Worm (Caenorhabditis elegans) whole organism, young adult: Measurements from ENCODE around the gene hyl-1.

Experiments used
- B0261.1 ChIP-seq: sonication (generic microtip); optimal IDR thresholded peaks from 2 replicates; lab custom pipeline; 2016; ENCODE audit warnings: mild to moderate bottlenecking, missing genetic modification characterization, moderate library complexity, missing compliant biosample characterization
- F10E7.11 ChIP-seq: sonication (generic microtip); optimal IDR thresholded peaks from 2 replicates; lab custom pipeline; 2017; ENCODE audit warnings: mild to moderate bottlenecking, missing genetic modification characterization, moderate library complexity, missing compliant biosample characterization
- T26A5.8 ChIP-seq: sonication (generic microtip); optimal IDR thresholded peaks from 2 replicates; lab custom pipeline; 2016; ENCODE audit warnings: missing genetic modification characterization, missing compliant biosample characterization
- Y53G8AR.9 ChIP-seq: fragments of 200-800 bp; sonication (Bioruptor generic); conservative IDR thresholded peaks from 2 replicates; pipeline ENCODE4 v1.3.6; 2022; ENCODE audit warnings: missing genetic modification reagents, missing genetic modification characterization, missing compliant biosample characterization
- ZK185.1 ChIP-seq: sonication (generic microtip); optimal IDR thresholded peaks from 2 replicates; lab custom pipeline; 2016; ENCODE audit warnings: mild to moderate bottlenecking, missing genetic modification characterization, missing compliant biosample characterization; ENCODE audit not compliant: poor library complexity, severe bottlenecking
- ama-1 ChIP-seq, 3 experiments: fragments of 150-350 bp in 1 of 3; sonication (generic microtip) in 2 of 3; optimal IDR thresholded peaks; 2 replicates each; lab custom pipeline; 2014 to 2018; ENCODE audit warnings: missing biosample characterization in 2 of 3, missing genetic modification characterization in 2 of 3, missing genetic modification reagents in 2 of 3
- atf-7 ChIP-seq: sonication (generic microtip); optimal IDR thresholded peaks from 2 replicates; lab custom pipeline; 2017; ENCODE audit warnings: mild to moderate bottlenecking, missing genetic modification characterization, missing compliant biosample characterization
- attf-5 ChIP-seq: fragments of 200-800 bp; sonication (Bioruptor generic); optimal IDR thresholded peaks from 2 replicates; lab custom pipeline; 2018; ENCODE audit warnings: mild to moderate bottlenecking, missing genetic modification characterization, missing compliant biosample characterization
- bed-2 ChIP-seq: fragments of 200-800 bp; sonication (Bioruptor generic); IDR thresholded peaks from 2 replicates; pipeline ENCODE4 v1.3.6; 2022; ENCODE audit warnings: missing genetic modification reagents, missing genetic modification characterization, missing compliant biosample characterization
- ccch-3 ChIP-seq: fragments of 200-800 bp; sonication (Bioruptor generic); optimal IDR thresholded peaks from 2 replicates; lab custom pipeline; 2018; ENCODE audit warnings: mild to moderate bottlenecking, missing genetic modification characterization, missing compliant biosample characterization
- cebp-1 ChIP-seq, 2 experiments: fragments of 200-800 bp in 1 of 2; sonication (Bioruptor generic) in 1 of 2; sonication (generic microtip) in 1 of 2; IDR thresholded peaks in 1 of 2; optimal IDR thresholded peaks in 1 of 2; 2 replicates each; pipeline versions ENCODE4 v1.3.6 to Lab custom; 2017 to 2022; ENCODE audit warnings: missing compliant biosample characterization in 2 of 2, missing genetic modification characterization in 2 of 2, mild to moderate bottlenecking in 1 of 2, missing genetic modification reagents in 1 of 2, moderate library complexity in 1 of 2
- ceh-27 ChIP-seq: fragments of 200-800 bp; sonication (Bioruptor generic); optimal IDR thresholded peaks from 2 replicates; lab custom pipeline; 2018; ENCODE audit warnings: mild to moderate bottlenecking, missing genetic modification characterization, moderate library complexity, missing compliant biosample characterization
- ceh-79 ChIP-seq: sonication (generic microtip); optimal IDR thresholded peaks from 2 replicates; lab custom pipeline; 2017; ENCODE audit warnings: mild to moderate bottlenecking, missing genetic modification characterization, missing compliant biosample characterization
- chd-7 ChIP-seq: sonication (generic microtip); optimal IDR thresholded peaks from 2 replicates; lab custom pipeline; 2016; ENCODE audit warnings: mild to moderate bottlenecking, missing genetic modification characterization, moderate library complexity, missing compliant biosample characterization
- fkh-3 ChIP-seq: sonication (generic microtip); optimal IDR thresholded peaks from 2 replicates; lab custom pipeline; 2016; ENCODE audit warnings: mild to moderate bottlenecking, missing genetic modification characterization, missing compliant biosample characterization
- hsf-1 ChIP-seq: fragments of 200-800 bp; sonication (Bioruptor generic); IDR thresholded peaks from 2 replicates; pipeline ENCODE4 v1.3.6; 2022; ENCODE audit warnings: missing genetic modification reagents, missing genetic modification characterization, missing compliant biosample characterization
- lag-1 ChIP-seq: fragments of 200-800 bp; sonication (Bioruptor generic); IDR thresholded peaks from 2 replicates; pipeline ENCODE4 v1.3.6; 2022; ENCODE audit warnings: missing genetic modification reagents, missing genetic modification characterization, missing compliant biosample characterization
- let-526 ChIP-seq: fragments of 200-800 bp; sonication (Bioruptor generic); IDR thresholded peaks from 2 replicates; pipeline ENCODE4 v1.3.6; 2022; ENCODE audit warnings: missing genetic modification reagents, missing genetic modification characterization, missing compliant biosample characterization
- let-607 ChIP-seq, 2 experiments: fragments of 200-800 bp in 1 of 2; sonication (Bioruptor generic) in 1 of 2; sonication (generic microtip) in 1 of 2; optimal IDR thresholded peaks; 2 replicates each; lab custom pipeline; 2016 to 2018; ENCODE audit warnings: mild to moderate bottlenecking in 2 of 2, missing compliant biosample characterization in 2 of 2, missing genetic modification characterization in 2 of 2, moderate library complexity in 2 of 2, missing genotype in 1 of 2
- lin-35 ChIP-seq, 3 experiments: fragments of 150-350 bp in 2 of 3; sonication (generic microtip) in 1 of 3; optimal IDR thresholded peaks; 2 replicates each; lab custom pipeline; 2014 to 2018; ENCODE audit warnings: missing biosample characterization in 3 of 3, missing genetic modification characterization in 3 of 3, missing genetic modification reagents in 3 of 3
- lin-40 ChIP-seq: sonication (generic microtip); optimal IDR thresholded peaks from 2 replicates; lab custom pipeline; 2016; ENCODE audit warnings: missing genetic modification characterization, mild to moderate bottlenecking, missing compliant biosample characterization, missing genotype, missing genetic modification reagents
- lir-1 ChIP-seq: fragments of 200-800 bp; sonication (Bioruptor generic); conservative IDR thresholded peaks from 2 replicates; pipeline ENCODE4 v1.3.6; 2022; ENCODE audit warnings: missing genetic modification reagents, missing genetic modification characterization, missing compliant biosample characterization
- madf-3 ChIP-seq: fragments of 200-800 bp; sonication (Bioruptor generic); IDR thresholded peaks from 2 replicates; pipeline ENCODE4 v1.3.6; 2022; ENCODE audit warnings: missing genetic modification reagents, missing genetic modification characterization, missing compliant biosample characterization
- madf-8 ChIP-seq: fragments of 200-800 bp; sonication (Bioruptor generic); conservative IDR thresholded peaks from 2 replicates; pipeline ENCODE4 v1.3.6; 2022; ENCODE audit warnings: missing genetic modification reagents, missing genetic modification characterization, missing compliant biosample characterization
- mcd-1 ChIP-seq: fragments of 200-800 bp; sonication (Bioruptor generic); IDR thresholded peaks from 2 replicates; pipeline ENCODE4 v1.3.6; 2022; ENCODE audit warnings: missing genetic modification reagents, missing genetic modification characterization, missing compliant biosample characterization
- mel-28 ChIP-seq: sonication (generic microtip); optimal IDR thresholded peaks from 2 replicates; lab custom pipeline; 2016; ENCODE audit warnings: borderline replicate concordance, mild to moderate bottlenecking, missing genetic modification characterization, missing compliant biosample characterization
- nfyb-1 ChIP-seq: fragments of 200-800 bp; sonication (Bioruptor generic); IDR thresholded peaks from 2 replicates; pipeline ENCODE4 v1.3.6; 2022; ENCODE audit warnings: missing genetic modification reagents, missing genetic modification characterization, missing compliant biosample characterization
- nhr-80 ChIP-seq: sonication (generic microtip); optimal IDR thresholded peaks from 2 replicates; lab custom pipeline; 2016; ENCODE audit warnings: missing genetic modification characterization, missing compliant biosample characterization
- repo-1 ChIP-seq: sonication (generic microtip); optimal IDR thresholded peaks from 2 replicates; lab custom pipeline; 2017; ENCODE audit warnings: mild to moderate bottlenecking, missing genetic modification characterization, missing compliant biosample characterization
- somi-1 ChIP-seq: fragments of 200-800 bp; sonication (Bioruptor generic); optimal IDR thresholded peaks from 2 replicates; lab custom pipeline; 2018; ENCODE audit warnings: mild to moderate bottlenecking, missing genetic modification characterization, missing compliant biosample characterization
- tbp1 ChIP-seq: fragments of 200-800 bp; sonication (Bioruptor generic); optimal IDR thresholded peaks from 2 replicates; lab custom pipeline; 2018; ENCODE audit warnings: mild to moderate bottlenecking, missing genetic modification characterization, missing compliant biosample characterization
- unc-62 ChIP-seq: fragments of 150-350 bp; optimal IDR thresholded peaks from 2 replicates; lab custom pipeline; 2014; ENCODE audit warnings: missing biosample characterization, missing genetic modification reagents, missing genetic modification characterization
- zim-3 ChIP-seq: sonication (generic microtip); optimal IDR thresholded peaks from 2 replicates; lab custom pipeline; 2017; ENCODE audit warnings: mild to moderate bottlenecking, missing genetic modification characterization, moderate library complexity, missing compliant biosample characterization

Gene hyl-1

DNA sequence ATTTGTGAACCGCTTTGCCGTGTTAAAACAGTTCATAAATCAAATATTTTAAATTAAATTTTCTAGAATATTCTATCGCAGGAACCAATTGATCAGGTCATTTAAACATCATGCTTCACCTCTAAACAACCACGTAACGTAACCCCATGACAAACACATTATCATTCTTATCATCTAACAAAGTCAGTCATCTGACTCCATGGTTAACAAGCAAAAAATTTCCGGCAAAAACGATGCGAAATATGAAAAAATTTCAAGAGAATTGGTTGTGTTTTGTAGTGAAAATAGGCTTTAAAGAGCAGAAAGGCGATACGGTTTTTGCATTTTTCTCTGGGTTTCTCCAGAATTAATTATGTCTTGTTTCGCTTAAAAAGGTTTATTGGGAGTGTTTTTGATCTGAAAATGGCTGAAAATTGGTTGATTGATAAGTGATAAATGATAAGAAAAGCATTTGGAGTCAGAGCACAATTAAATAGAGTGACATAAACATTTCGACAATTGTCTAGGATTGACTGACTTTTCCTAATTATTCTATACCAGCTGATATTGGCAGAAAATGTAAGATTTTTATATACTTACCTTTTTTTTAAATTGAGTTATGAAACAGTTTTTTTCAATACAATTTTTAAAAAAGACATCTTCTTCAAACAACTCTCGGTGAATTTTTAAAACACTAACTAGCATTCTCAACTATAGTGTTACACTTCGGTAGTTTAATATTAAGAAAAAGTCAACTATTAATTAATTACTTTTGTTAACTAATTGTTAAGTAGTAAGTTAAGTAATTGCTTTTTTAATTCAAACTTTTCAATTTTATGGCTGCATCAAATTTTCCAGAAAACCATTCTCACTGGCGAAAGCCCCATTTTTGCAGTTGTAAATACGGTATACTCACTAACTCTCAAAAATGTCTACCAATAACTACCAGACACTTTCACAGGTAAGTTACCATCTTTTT, 46.4 kb downstream of the hyl-1 start, which contains the start of gene catp-7:
Gene catp-7, plus strand, starts transcription at position 908 of the 958 bp plus-strand sequence.
- TF ChIP-seq mel-28 (tag; lab: Kevin White, UChicago) (no peak), hsf-1 (GFP tag; lab: Robert Waterston, UW) (peak; percentile 84; the same call in 1 of the 2 replicates), cebp-1 (GFP tag; IDR thresholded peaks at IDR 0.05; lab: Robert Waterston, UW) (no peak), cebp-1 (tag; optimal IDR thresholded peaks at IDR 0.05; lab: Kevin White, UChicago) (peak; percentile 58), F10E7.11 (tag; lab: Kevin White, UChicago) (no peak), Y53G8AR.9 (0 out of 2 replicates have a peak, but pooled peaks have one; percentile 41), tbp1 (GFP tag; lab: Kevin White, UChicago) (peak; percentile 23), atf-7 (tag; lab: Kevin White, UChicago) (peak; percentile 60), chd-7 (tag; lab: Kevin White, UChicago) (peak; percentile 42), lir-1 (GFP tag; lab: Robert Waterston, UW) (0 out of 2 replicates have a peak, but pooled peaks have one; percentile 30), madf-3 (no peak), fkh-3 (no peak), ccch-3 (GFP tag; lab: Kevin White, UChicago) (no peak), nhr-80 (tag; lab: Kevin White, UChicago) (peak; percentile 87), nfyb-1 (GFP tag; lab: Robert Waterston, UW) (peak; percentile 60; the same call in 1 of the 2 replicates), let-607 (tag; optimal IDR thresholded peaks at IDR 0.05; lab: Kevin White, UChicago) (peak in 1 of 2 experiments; percentile 44), attf-5 (GFP tag; lab: Kevin White, UChicago) (peak; percentile 22), let-526 (GFP tag; lab: Robert Waterston, UW) (0 out of 2 replicates have a peak, but pooled peaks have one; percentile 5)

DNA sequence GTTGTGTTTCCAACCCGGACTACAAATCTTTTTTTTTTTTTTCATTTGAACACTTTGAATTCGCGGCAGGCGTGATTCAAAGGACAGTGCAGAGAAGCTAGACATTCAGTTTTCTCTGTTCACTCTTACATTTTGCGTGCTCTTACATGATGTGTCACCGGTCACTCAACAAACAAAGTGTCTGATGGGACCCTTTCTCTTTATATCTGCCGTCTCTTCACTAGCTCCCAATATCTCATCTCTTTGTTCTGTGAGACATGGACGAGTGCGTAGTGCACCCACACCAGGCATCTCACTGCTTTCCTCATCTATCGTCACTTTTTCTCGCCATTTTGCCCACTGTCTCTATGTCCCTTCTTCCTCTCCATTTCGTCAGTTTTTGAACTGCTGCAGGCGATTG, 48.1 kb downstream of the hyl-1 start:
- no peak for TF ChIP-seq madf-8
- peak; percentile 13 for TF ChIP-seq unc-62
- no peak for TF ChIP-seq zim-3 (tag; lab: Kevin White, UChicago)
- TF ChIP-seq nfyb-1 (GFP tag; lab: Robert Waterston, UW): peak; percentile 55; the same call in 1 of the 2 replicates
- peak in 1 of 3 experiments; percentile 21 for TF ChIP-seq lin-35 (GFP tag; optimal IDR thresholded peaks at IDR 0.05; lab: Kevin White, UChicago)
- TF ChIP-seq tbp1 (GFP tag; lab: Kevin White, UChicago): peak; percentile 23
- peak; percentile 8 for TF ChIP-seq attf-5 (GFP tag; lab: Kevin White, UChicago)
- peak; percentile 3 to 8 for TF ChIP-seq let-607 (tag; optimal IDR thresholded peaks at IDR 0.05; lab: Kevin White, UChicago)
- TF ChIP-seq cebp-1 (GFP tag; IDR thresholded peaks at IDR 0.05; lab: Robert Waterston, UW): no peak
- peak; percentile 62 for TF ChIP-seq cebp-1 (tag; optimal IDR thresholded peaks at IDR 0.05; lab: Kevin White, UChicago)
- TF ChIP-seq lir-1 (GFP tag; lab: Robert Waterston, UW): no peak
- TF ChIP-seq lin-40 (tag; lab: Kevin White, UChicago): peak; percentile 28
- peak; percentile 1 for TF ChIP-seq ceh-27 (GFP tag; lab: Kevin White, UChicago)
- peak; percentile 1 for TF ChIP-seq somi-1
- 0 out of 2 replicates have a peak, but pooled peaks have one; percentile 10 for TF ChIP-seq Y53G8AR.9

DNA sequence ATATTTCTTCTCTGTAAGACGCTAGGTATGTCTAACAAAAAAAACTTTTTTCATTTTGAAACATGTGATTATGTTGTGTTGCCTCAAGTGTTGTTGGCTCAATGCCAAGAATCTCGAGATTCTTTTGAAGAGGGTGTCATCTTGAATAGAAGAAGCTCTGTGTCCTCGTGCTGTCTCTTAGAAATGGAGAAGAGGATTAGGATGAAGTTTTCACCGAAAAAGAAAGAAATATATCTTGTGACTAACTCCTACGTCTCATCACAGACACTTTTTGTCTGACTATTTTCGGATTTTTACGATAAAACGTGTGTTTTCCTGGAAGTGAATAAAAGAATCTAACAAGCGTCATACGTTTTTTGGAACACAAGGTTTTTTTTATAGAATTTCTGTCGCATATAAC, 48.7 kb downstream of the hyl-1 start:
- TF ChIP-seq ceh-79 (no peak), mcd-1 (GFP tag; lab: Robert Waterston, UW) (no peak), B0261.1 (tag; lab: Kevin White, UChicago) (no peak), zim-3 (tag; lab: Kevin White, UChicago) (no peak), ZK185.1 (tag; lab: Kevin White, UChicago) (no peak), bed-2 (no peak), repo-1 (no peak), madf-3 (no peak), unc-62 (no peak), lag-1 (GFP tag; lab: Robert Waterston, UW) (no peak), ama-1 (optimal IDR thresholded peaks at IDR 0.05; lab: Kevin White, UChicago) (no peak), ama-1 (GFP tag; optimal IDR thresholded peaks at IDR 0.05; lab: Kevin White, UChicago) (no peak), T26A5.8 (tag; lab: Kevin White, UChicago) (no peak)
- TF ChIP-seq, all 124 proteins: peak for 0
